Worm (Caenorhabditis elegans): ENCODE measurements around the gene R10E4.1.
A peak's percentile ranks its signal among the peaks of the same experiment; 100 is the strongest.

R10E4.1 gene

ce11 chrIII:4236178-4236577 is 33.4 kb upstream of the R10E4.1 start:
- TF ChIP-seq hmg-1.2 (GFP tag; IDR thresholded peaks at IDR 0.05) (peak; percentile 25; the same call in 1 of the 2 replicates), rpc-1 (optimal IDR thresholded peaks at IDR 0.05) (no peak), rpc-1 (tag; optimal IDR thresholded peaks at IDR 0.05) (no peak), ets-4 (GFP tag; optimal IDR thresholded peaks at IDR 0.05) (no peak), lin-40 (tag; optimal IDR thresholded peaks at IDR 0.05) (peak; percentile 25)

- peak; percentile 33 for TF ChIP-seq F23B12.7 (tag; optimal IDR thresholded peaks at IDR 0.05; ENCODE audit: insufficient read depth)
- peak; percentile 52 for TF ChIP-seq ztf-3 (GFP tag; optimal IDR thresholded peaks at IDR 0.05)
- TF ChIP-seq xnd-1 (tag; optimal IDR thresholded peaks at IDR 0.05) = no peak
- TF ChIP-seq him-1 (tag; optimal IDR thresholded peaks at IDR 0.05) = no peak
- no peak for TF ChIP-seq ceh-40 (GFP tag; IDR thresholded peaks at IDR 0.05)
- peak; percentile 93 for TF ChIP-seq lin-40 (tag; optimal IDR thresholded peaks at IDR 0.05)
- no peak; the same call in 1 of the 2 replicates for TF ChIP-seq lir-1 (GFP tag; conservative IDR thresholded peaks at IDR 0.05)
- TF ChIP-seq cebp-1 (GFP tag; IDR thresholded peaks at IDR 0.05) = peak; percentile 51; the same call in 1 of the 2 replicates
- TF ChIP-seq cebp-1 (tag; optimal IDR thresholded peaks at IDR 0.05) = peak; percentile 92
- peak; percentile 93 for TF ChIP-seq nhr-80 (tag; optimal IDR thresholded peaks at IDR 0.05)
- no peak for TF ChIP-seq repo-1 (tag; optimal IDR thresholded peaks at IDR 0.05)
- no peak for TF ChIP-seq nhr-179 (tag; optimal IDR thresholded peaks at IDR 0.05)
- TF ChIP-seq unc-62 (GFP tag; optimal IDR thresholded peaks at IDR 0.05) = peak; percentile 50
- peak; percentile 94 for TF ChIP-seq attf-5 (GFP tag; optimal IDR thresholded peaks at IDR 0.05)
- no peak for TF ChIP-seq ztf-6 (GFP tag; IDR thresholded peaks at IDR 0.05)
- TF ChIP-seq egl-44 (GFP tag; IDR thresholded peaks at IDR 0.05) = peak; percentile 72; the same call in 1 of the 2 replicates
- TF ChIP-seq tbx-9 (tag; optimal IDR thresholded peaks at IDR 0.05; ENCODE audit: borderline replicate concordance) = no peak
- TF ChIP-seq Y53F4B.3 (GFP tag; IDR thresholded peaks at IDR 0.05) = no peak
- peak; percentile 69 for TF ChIP-seq lin-54 (GFP tag; optimal IDR thresholded peaks at IDR 0.05)
- no peak for TF ChIP-seq bed-2 (GFP tag; IDR thresholded peaks at IDR 0.05)
- TF ChIP-seq nhr-27 (tag; optimal IDR thresholded peaks at IDR 0.05) = no peak
- TF ChIP-seq pbrm-1 (GFP tag; IDR thresholded peaks at IDR 0.05) = peak; percentile 71; the same call in 1 of the 2 replicates
- TF ChIP-seq attf-3 (GFP tag; conservative IDR thresholded peaks at IDR 0.05) = no peak
- TF ChIP-seq attf-6 (GFP tag; IDR thresholded peaks at IDR 0.05) = no peak
- peak; percentile 72 for TF ChIP-seq let-607 (tag; optimal IDR thresholded peaks at IDR 0.05)
- peak; percentile 97 for TF ChIP-seq hmg-1.2 (GFP tag; IDR thresholded peaks at IDR 0.05)
- no peak for TF ChIP-seq hlh-12 (tag; optimal IDR thresholded peaks at IDR 0.05)
- TF ChIP-seq lin-35 (GFP tag; optimal IDR thresholded peaks at IDR 0.05) = peak in 1 of 3 experiments; percentile 46
- no peak for TF ChIP-seq Y95B8A.8 (GFP tag; IDR thresholded peaks at IDR 0.05)
- no peak for TF ChIP-seq fkh-3 (tag; optimal IDR thresholded peaks at IDR 0.05)
- TF ChIP-seq egl-18 (GFP tag; IDR thresholded peaks at IDR 0.05) = no peak
- TF ChIP-seq nfyb-1 (GFP tag; IDR thresholded peaks at IDR 0.05) = peak; percentile 86
- TF ChIP-seq athp-1 (tag; optimal IDR thresholded peaks at IDR 0.05) = no peak
- peak; percentile 28 for TF ChIP-seq lsy-27 (tag; optimal IDR thresholded peaks at IDR 0.05; ENCODE audit: borderline replicate concordance, insufficient read depth)
- peak; percentile 88 for TF ChIP-seq K12H6.12 (tag; optimal IDR thresholded peaks at IDR 0.05)
- peak; percentile 87 for TF ChIP-seq ztf-26 (tag; optimal IDR thresholded peaks at IDR 0.05)
- TF ChIP-seq ceh-79 (tag; optimal IDR thresholded peaks at IDR 0.05) = no peak
- TF ChIP-seq tbp1 (GFP tag; optimal IDR thresholded peaks at IDR 0.05) = peak; percentile 63
- peak; percentile 91 for TF ChIP-seq atf-7 (tag; optimal IDR thresholded peaks at IDR 0.05)
- TF ChIP-seq somi-1 (GFP tag; optimal IDR thresholded peaks at IDR 0.05) = peak; percentile 93
- TF ChIP-seq F55B11.4 (tag; optimal IDR thresholded peaks at IDR 0.05; ENCODE audit: borderline replicate concordance, insufficient read depth) = no peak
- peak; percentile 56 for TF ChIP-seq tlf-1 (GFP tag; optimal IDR thresholded peaks at IDR 0.05)
- TF ChIP-seq gei-17 (GFP tag; optimal IDR thresholded peaks at IDR 0.05) = peak; percentile 38
- TF ChIP-seq zfh-2 (GFP tag; conservative IDR thresholded peaks at IDR 0.05) = no peak
Measured at ce11 chrIII:4237660-4238059, 31.9 kb upstream of the R10E4.1 start.

Measured in whole organism, young adult.